Worm (Caenorhabditis elegans) whole organism, young adult: ENCODE data around the gene C18D4.4.

Experiments
- B0261.1 ChIP-seq: sonication (generic microtip); optimal IDR thresholded peaks from 2 replicates; lab custom pipeline; 2016; ENCODE audit warnings: mild to moderate bottlenecking, missing genetic modification characterization, moderate library complexity, missing compliant biosample characterization
- Y53G8AR.9 ChIP-seq: fragments of 200-800 bp; sonication (Bioruptor generic); conservative IDR thresholded peaks from 2 replicates; pipeline ENCODE4 v1.3.6; 2022; ENCODE audit warnings: missing genetic modification reagents, missing genetic modification characterization, missing compliant biosample characterization
- ZK185.1 ChIP-seq: sonication (generic microtip); optimal IDR thresholded peaks from 2 replicates; lab custom pipeline; 2016; ENCODE audit warnings: mild to moderate bottlenecking, missing genetic modification characterization, missing compliant biosample characterization; ENCODE audit not compliant: poor library complexity, severe bottlenecking
- ama-1 ChIP-seq, 3 experiments: fragments of 150-350 bp in 1 of 3; sonication (generic microtip) in 2 of 3; optimal IDR thresholded peaks; 2 replicates each; lab custom pipeline; 2014 to 2018; ENCODE audit warnings: missing biosample characterization in 2 of 3, missing genetic modification characterization in 2 of 3, missing genetic modification reagents in 2 of 3
- ceh-100 ChIP-seq: fragments of 200-800 bp; sonication (Bioruptor generic); IDR thresholded peaks from 2 replicates; pipeline ENCODE4 v1.3.6; 2022; ENCODE audit warnings: missing genetic modification reagents, missing genetic modification characterization, missing compliant biosample characterization
- egrh-3 ChIP-seq: fragments of 200-800 bp; sonication (Bioruptor generic); IDR thresholded peaks from 2 replicates; pipeline ENCODE4 v1.3.6; 2022; ENCODE audit warnings: missing genetic modification reagents, missing genetic modification characterization, missing compliant biosample characterization
- gei-17 ChIP-seq: fragments of 200-800 bp; sonication (Bioruptor generic); optimal IDR thresholded peaks from 2 replicates; lab custom pipeline; 2018; ENCODE audit warnings: mild to moderate bottlenecking, missing genetic modification characterization, missing compliant biosample characterization
- lin-35 ChIP-seq, 3 experiments: fragments of 150-350 bp in 2 of 3; sonication (generic microtip) in 1 of 3; optimal IDR thresholded peaks; 2 replicates each; lab custom pipeline; 2014 to 2018; ENCODE audit warnings: missing biosample characterization in 3 of 3, missing genetic modification characterization in 3 of 3, missing genetic modification reagents in 3 of 3
- lsy-27 ChIP-seq: sonication (generic microtip); optimal IDR thresholded peaks from 2 replicates; lab custom pipeline; 2017; ENCODE audit warnings: missing genetic modification characterization, mild to moderate bottlenecking, missing compliant biosample characterization, antibody characterized with exemption, missing genotype, borderline replicate concordance; ENCODE audit not compliant: insufficient read depth
- mcd-1 ChIP-seq: fragments of 200-800 bp; sonication (Bioruptor generic); IDR thresholded peaks from 2 replicates; pipeline ENCODE4 v1.3.6; 2022; ENCODE audit warnings: missing genetic modification reagents, missing genetic modification characterization, missing compliant biosample characterization
- unc-130 ChIP-seq: sonication (generic microtip); optimal IDR thresholded peaks from 2 replicates; lab custom pipeline; 2016; ENCODE audit warnings: missing genetic modification reagents, missing genetic modification characterization, missing compliant biosample characterization
- ztf-26 ChIP-seq: sonication (generic microtip); optimal IDR thresholded peaks from 2 replicates; lab custom pipeline; 2017; ENCODE audit warnings: missing genetic modification characterization, missing compliant biosample characterization

ce11 chrV:17506289-17506688 is 25.0 kb downstream of the C18D4.4 start, which contains the start of gene srw-31:
- no peak for TF ChIP-seq gei-17 (GFP tag; lab: Kevin White, UChicago)
- TF ChIP-seq B0261.1 (tag; lab: Kevin White, UChicago) = no peak
- no peak for TF ChIP-seq ama-1 (optimal IDR thresholded peaks at IDR 0.05; lab: Kevin White, UChicago)
- TF ChIP-seq ama-1 (GFP tag; optimal IDR thresholded peaks at IDR 0.05; lab: Kevin White, UChicago) = no peak
- no peak for TF ChIP-seq ztf-26 (tag; lab: Kevin White, UChicago)
- no peak for TF ChIP-seq unc-130
- TF ChIP-seq lin-35 (GFP tag; optimal IDR thresholded peaks at IDR 0.05; lab: Kevin White, UChicago) = no peak
- TF ChIP-seq ceh-100 (GFP tag; lab: Robert Waterston, UW) = no peak
- no peak for TF ChIP-seq ZK185.1 (tag; lab: Kevin White, UChicago)
- TF ChIP-seq lsy-27 (tag; lab: Kevin White, UChicago) = no peak
- no peak for TF ChIP-seq egrh-3 (GFP tag; lab: Robert Waterston, UW)
- TF ChIP-seq Y53G8AR.9 (GFP tag; lab: Robert Waterston, UW) = no peak
- TF ChIP-seq mcd-1 = no peak
